Fruit fly (Drosophila melanogaster) whole organism, wandering third instar larva: ENCODE results near the gene Alg1.

Source experiments
- Abd-B ChIP-seq: fragments of >200 bp; optimal IDR thresholded peaks from 2 replicates; lab custom pipeline; 2017; ENCODE audit warnings: missing biosample characterization, missing genetic modification characterization
- CG32264 ChIP-seq: fragments of 200-800 bp; sonication (Bioruptor generic); optimal IDR thresholded peaks from 2 replicates; lab custom pipeline; 2016; ENCODE audit warnings: missing biosample characterization, missing genetic modification characterization
- CG9705 ChIP-seq: fragments of 200-800 bp; sonication (Bioruptor generic); optimal IDR thresholded peaks from 2 replicates; lab custom pipeline; 2018; ENCODE audit warnings: missing biosample characterization, mild to moderate bottlenecking, missing genetic modification characterization
- CrebA ChIP-seq: fragments of 200-800 bp; sonication (Bioruptor generic); optimal IDR thresholded peaks from 2 replicates; lab custom pipeline; 2016; ENCODE audit warnings: missing biosample characterization, mild to moderate bottlenecking, missing genetic modification characterization, borderline replicate concordance
- Dfd ChIP-seq: fragments of >200 bp; optimal IDR thresholded peaks from 2 replicates; lab custom pipeline; 2017; ENCODE audit warnings: missing biosample characterization, missing genetic modification characterization
- Dif ChIP-seq: fragments of 200-275, 200-300 bp; sonication (Bioruptor generic); optimal IDR thresholded peaks from 2 replicates; lab custom pipeline; 2018; ENCODE audit warnings: missing biosample characterization, missing genetic modification characterization; ENCODE audit not compliant: partially characterized antibody
- GATAd ChIP-seq: sonication (Bioruptor generic); optimal IDR thresholded peaks from 2 replicates; lab custom pipeline; 2016; ENCODE audit warnings: missing biosample characterization, missing genetic modification characterization
- HLH106 ChIP-seq: fragments of 200-800 bp; optimal IDR thresholded peaks from 3 replicates; lab custom pipeline; 2019; ENCODE audit warnings: missing biosample characterization, mild to moderate bottlenecking, missing genetic modification characterization, moderate library complexity
- Hnf4 ChIP-seq: fragments of 200-800 bp; sonication (Bioruptor generic); optimal IDR thresholded peaks from 2 replicates; lab custom pipeline; 2016; ENCODE audit warnings: missing biosample characterization, mild to moderate bottlenecking, missing genetic modification characterization
- Hr78 ChIP-seq: fragments of >200 bp; optimal IDR thresholded peaks from 2 replicates; lab custom pipeline; 2017; ENCODE audit warnings: missing biosample characterization, missing genetic modification characterization
- Hr83 ChIP-seq: fragments of 200-300 bp; sonication (Bioruptor generic); optimal IDR thresholded peaks from 2 replicates; lab custom pipeline; 2016; ENCODE audit warnings: missing biosample characterization, mild to moderate bottlenecking, missing genetic modification characterization, moderate library complexity; ENCODE audit not compliant: poor library complexity, severe bottlenecking
- Jra ChIP-seq: sonication (Bioruptor generic); optimal IDR thresholded peaks from 2 replicates; lab custom pipeline; 2016; ENCODE audit warnings: missing biosample characterization, missing genetic modification characterization
- Mio ChIP-seq: sonication (Bioruptor generic); optimal IDR thresholded peaks from 2 replicates; lab custom pipeline; 2016; ENCODE audit warnings: missing biosample characterization, missing genetic modification characterization
- Myc ChIP-seq: fragments of >200 bp; optimal IDR thresholded peaks from 2 replicates; lab custom pipeline; 2017
- N ChIP-seq: fragments of >200 bp; optimal IDR thresholded peaks from 2 replicates; lab custom pipeline; 2018; ENCODE audit warnings: missing biosample characterization, missing external identifiers, missing genetic modification characterization
- OdsH ChIP-seq: fragments of 200-800 bp; sonication (Bioruptor generic); optimal IDR thresholded peaks from 2 replicates; lab custom pipeline; 2016; ENCODE audit warnings: missing biosample characterization, mild to moderate bottlenecking, missing genetic modification characterization
- Rel ChIP-seq, 2 experiments: fragments of 200-800 bp; sonication (Bioruptor generic) in 1 of 2; optimal IDR thresholded peaks; 2 replicates in 1 of 2; 3 replicates in 1 of 2; lab custom pipeline; 2016 to 2019; ENCODE audit warnings: mild to moderate bottlenecking in 2 of 2, missing biosample characterization in 2 of 2, missing genetic modification characterization in 2 of 2, moderate library complexity in 1 of 2
- Sp1 ChIP-seq: fragments of 200-800 bp; sonication (Bioruptor generic); optimal IDR thresholded peaks from 3 replicates; lab custom pipeline; 2019; ENCODE audit warnings: missing biosample characterization, mild to moderate bottlenecking, missing genetic modification characterization, moderate library complexity
- Vsx2 ChIP-seq: fragments of 200-300, 225-300 bp; sonication (Bioruptor generic); optimal IDR thresholded peaks from 2 replicates; lab custom pipeline; 2018; ENCODE audit warnings: missing biosample characterization, missing genetic modification characterization; ENCODE audit not compliant: partially characterized antibody
- br ChIP-seq: fragments of 200-800 bp; sonication (Bioruptor generic); optimal IDR thresholded peaks from 2 replicates; lab custom pipeline; 2016; ENCODE audit warnings: missing biosample characterization, missing genetic modification characterization
- brk ChIP-seq: fragments of 200-800 bp; sonication (Bioruptor generic); optimal IDR thresholded peaks from 2 replicates; lab custom pipeline; 2016; ENCODE audit warnings: missing biosample characterization, mild to moderate bottlenecking, missing genetic modification characterization
- dl ChIP-seq, 2 experiments: fragments of 175-275, 200-275 bp in 1 of 2; fragments of 200-275 bp in 1 of 2; sonication (Bioruptor generic); optimal IDR thresholded peaks; lab custom pipeline; 2018; ENCODE audit warnings: mild to moderate bottlenecking in 2 of 2, missing biosample characterization in 2 of 2, missing genetic modification characterization in 2 of 2, moderate library complexity in 2 of 2; ENCODE audit not compliant: partially characterized antibody in 2 of 2, insufficient read depth in 1 of 2
- dmrt93B ChIP-seq: fragments of 200-800 bp; sonication (Bioruptor generic); optimal IDR thresholded peaks from 2 replicates; lab custom pipeline; 2018; ENCODE audit warnings: missing biosample characterization, mild to moderate bottlenecking, missing genetic modification characterization
- dsf ChIP-seq: sonication (Bioruptor generic); optimal IDR thresholded peaks from 2 replicates; lab custom pipeline; 2016; ENCODE audit warnings: missing biosample characterization, missing genetic modification characterization, borderline replicate concordance
- ey ChIP-seq: fragments of 200-800 bp; sonication (Bioruptor generic); optimal IDR thresholded peaks from 2 replicates; lab custom pipeline; 2016; ENCODE audit warnings: missing biosample characterization, missing genetic modification characterization
- foxo ChIP-seq, 2 experiments: fragments of 200-800 bp; sonication (Bioruptor generic); optimal IDR thresholded peaks; 2 replicates in 1 of 2; 3 replicates in 1 of 2; lab custom pipeline; 2016 to 2017; ENCODE audit warnings: missing biosample characterization in 2 of 2, missing genetic modification characterization in 2 of 2
- fru ChIP-seq: fragments of 200-800 bp; sonication (Bioruptor generic); optimal IDR thresholded peaks from 3 replicates; lab custom pipeline; 2016; ENCODE audit warnings: missing biosample characterization, mild to moderate bottlenecking, missing genetic modification characterization
- h ChIP-seq: fragments of 200-800 bp; sonication (Bioruptor generic); optimal IDR thresholded peaks from 3 replicates; lab custom pipeline; 2016; ENCODE audit warnings: missing biosample characterization, mild to moderate bottlenecking, missing genetic modification characterization
- jim ChIP-seq: fragments of 175-275, 200-325 bp; sonication (Bioruptor generic); optimal IDR thresholded peaks from 2 replicates; lab custom pipeline; 2016; ENCODE audit warnings: missing biosample characterization, mild to moderate bottlenecking, missing genetic modification characterization
- lola ChIP-seq: fragments of >200 bp; optimal IDR thresholded peaks from 2 replicates; lab custom pipeline; 2017; ENCODE audit warnings: missing biosample characterization, missing genetic modification characterization
- pan ChIP-seq: fragments of >200 bp; optimal IDR thresholded peaks from 2 replicates; lab custom pipeline; 2017
- psq ChIP-seq: fragments of 200-800 bp; sonication (Bioruptor generic); optimal IDR thresholded peaks from 3 replicates; lab custom pipeline; 2017; ENCODE audit warnings: missing biosample characterization, mild to moderate bottlenecking, missing genetic modification characterization, moderate library complexity
- rgr ChIP-seq: fragments of 200-800 bp; sonication (Bioruptor generic); optimal IDR thresholded peaks from 3 replicates; lab custom pipeline; 2016; ENCODE audit warnings: missing biosample characterization, mild to moderate bottlenecking, missing genetic modification characterization
- sage ChIP-seq: fragments of 200-800 bp; sonication (Bioruptor generic); optimal IDR thresholded peaks from 2 replicates; lab custom pipeline; 2016; ENCODE audit warnings: missing biosample characterization, mild to moderate bottlenecking, missing genetic modification characterization
- sv ChIP-seq: fragments of 200-800 bp; sonication (Bioruptor generic); optimal IDR thresholded peaks from 3 replicates; lab custom pipeline; 2016; ENCODE audit warnings: missing biosample characterization, missing genetic modification characterization
- tai ChIP-seq: sonication (Bioruptor generic); optimal IDR thresholded peaks from 2 replicates; lab custom pipeline; 2016; ENCODE audit warnings: missing biosample characterization, missing genetic modification characterization
- usp ChIP-seq: fragments of >200 bp; optimal IDR thresholded peaks from 2 replicates; lab custom pipeline; 2017; ENCODE audit warnings: missing biosample characterization, missing genetic modification characterization
- woc ChIP-seq: sonication (Bioruptor generic); optimal IDR thresholded peaks from 2 replicates; lab custom pipeline; 2016; ENCODE audit warnings: missing biosample characterization, mild to moderate bottlenecking, missing genetic modification characterization

The Alg1 gene

dm6 chr3R:17795075-17795420 is 15.9 kb downstream of the Alg1 start, which contains the start of gene pasi1:
TSS of gene pasi1 (plus strand) at chr3R:17795075.
- no peak for TF ChIP-seq N
- TF ChIP-seq sv = no peak
- no peak for TF ChIP-seq br
- no peak for TF ChIP-seq Sp1
- TF ChIP-seq dsf = no peak
- TF ChIP-seq fru (GFP tag; lab: Kevin White, UChicago) = no peak
- TF ChIP-seq rgr (GFP tag; lab: Kevin White, UChicago) = no peak
- no peak for TF ChIP-seq Rel (GFP tag; optimal IDR thresholded peaks at IDR 0.05; lab: Kevin White, UChicago)
- no peak for TF ChIP-seq Rel (tag; optimal IDR thresholded peaks at IDR 0.05; lab: Kevin White, UChicago)
- TF ChIP-seq ey (GFP tag; lab: Kevin White, UChicago) = no peak
- no peak for TF ChIP-seq Abd-B (GFP tag; lab: Kevin White, UChicago)
- TF ChIP-seq Hr78 (GFP tag; lab: Kevin White, UChicago) = no peak
- TF ChIP-seq CG32264 (GFP tag; lab: Kevin White, UChicago) = no peak
- no peak for TF ChIP-seq CG9705 (GFP tag; lab: Kevin White, UChicago)
- TF ChIP-seq Hr83 (GFP tag; lab: Kevin White, UChicago) = no peak
- TF ChIP-seq dl (GFP tag; optimal IDR thresholded peaks at IDR 0.05; lab: Kevin White, UChicago; ENCODE audit: insufficient read depth in 1 of 2, partially characterized antibody in 2 of 2) = no peak
- no peak for TF ChIP-seq tai (GFP tag; lab: Kevin White, UChicago)

- TF ChIP-seq rgr (GFP tag; lab: Kevin White, UChicago) (peak; percentile 65), dsf (no peak), Rel (GFP tag; optimal IDR thresholded peaks at IDR 0.05; lab: Kevin White, UChicago) (no peak), Rel (tag; optimal IDR thresholded peaks at IDR 0.05; lab: Kevin White, UChicago) (peak; percentile 65), dl (GFP tag; optimal IDR thresholded peaks at IDR 0.05; lab: Kevin White, UChicago; ENCODE audit: insufficient read depth in 1 of 2, partially characterized antibody in 2 of 2) (no peak), Abd-B (GFP tag; lab: Kevin White, UChicago) (no peak), GATAd (GFP tag; lab: Kevin White, UChicago) (no peak), Hnf4 (GFP tag; lab: Kevin White, UChicago) (peak; percentile 17), Dfd (GFP tag; lab: Kevin White, UChicago) (no peak), psq (GFP tag; lab: Kevin White, UChicago) (peak; percentile 52), pan (lab: Kevin White, UChicago) (no peak), brk (GFP tag; lab: Kevin White, UChicago) (no peak), tai (GFP tag; lab: Kevin White, UChicago) (no peak), CG9705 (GFP tag; lab: Kevin White, UChicago) (peak; percentile 55), Vsx2 (no peak), Sp1 (peak; percentile 70), fru (GFP tag; lab: Kevin White, UChicago) (peak; percentile 34), h (GFP tag; lab: Kevin White, UChicago) (peak; percentile 59), OdsH (GFP tag; lab: Kevin White, UChicago) (no peak), CrebA (GFP tag; lab: Kevin White, UChicago) (no peak), foxo (GFP tag; optimal IDR thresholded peaks at IDR 0.05; lab: Kevin White, UChicago) (peak in 1 of 2 experiments; percentile 76), lola (GFP tag; lab: Kevin White, UChicago) (no peak), Jra (GFP tag; lab: Kevin White, UChicago) (no peak), usp (GFP tag; lab: Kevin White, UChicago) (no peak), HLH106 (tag; lab: Kevin White, UChicago) (peak; percentile 72), Mio (GFP tag; lab: Kevin White, UChicago) (no peak), CG32264 (GFP tag; lab: Kevin White, UChicago) (no peak), Hr78 (GFP tag; lab: Kevin White, UChicago) (no peak), sv (peak; percentile 1), Hr83 (GFP tag; lab: Kevin White, UChicago) (peak; percentile 75), dmrt93B (GFP tag; lab: Kevin White, UChicago) (peak; percentile 16), sage (GFP tag; lab: Kevin White, UChicago) (peak; percentile 42), br (peak; percentile 44), woc (GFP tag; lab: Kevin White, UChicago) (peak; percentile 32), Dif (peak; percentile 61), jim (GFP tag; lab: Kevin White, UChicago) (no peak), ey (GFP tag; lab: Kevin White, UChicago) (peak; percentile 34), Myc (no peak), N (no peak)
Measured at dm6 chr3R:17794335-17795074, 16.4 kb downstream of the Alg1 start, which contains the start of gene CG43102. TSS of gene CG43102 (minus strand) at chr3R:17794490.
